Worm (Caenorhabditis elegans): ENCODE measurements around the gene ztf-14.

Gene ztf-14

ce11 chrX:14541992-14542391, 46.1 kb downstream of the ztf-14 start, which contains the start of gene fbxa-81:
Gene fbxa-81, minus strand, starts transcription at chrX:14542092.
- TF ChIP-seq lim-6 (tag; optimal IDR thresholded peaks at IDR 0.05) (no peak), unc-3 (GFP tag; conservative IDR thresholded peaks at IDR 0.05) (no peak), unc-3 (tag; optimal IDR thresholded peaks at IDR 0.05) (no peak), ceh-22 (tag; optimal IDR thresholded peaks at IDR 0.05) (no peak), syd-9 (tag; optimal IDR thresholded peaks at IDR 0.05) (no peak), che-1 (tag; optimal IDR thresholded peaks at IDR 0.05) (no peak), ceh-30 (tag; optimal IDR thresholded peaks at IDR 0.05) (no peak), fkh-10 (GFP tag; optimal IDR thresholded peaks at IDR 0.05) (no peak), ceh-9 (tag; optimal IDR thresholded peaks at IDR 0.05) (no peak), hlh-30 (tag; optimal IDR thresholded peaks at IDR 0.05; ENCODE audit: insufficient read depth) (no peak), dve-1 (tag; optimal IDR thresholded peaks at IDR 0.05) (no peak), T23F11.4 (GFP tag; optimal IDR thresholded peaks at IDR 0.05) (no peak), nhr-11 (tag; optimal IDR thresholded peaks at IDR 0.05) (no peak), elt-4 (tag; optimal IDR thresholded peaks at IDR 0.05) (no peak)

DNA sequence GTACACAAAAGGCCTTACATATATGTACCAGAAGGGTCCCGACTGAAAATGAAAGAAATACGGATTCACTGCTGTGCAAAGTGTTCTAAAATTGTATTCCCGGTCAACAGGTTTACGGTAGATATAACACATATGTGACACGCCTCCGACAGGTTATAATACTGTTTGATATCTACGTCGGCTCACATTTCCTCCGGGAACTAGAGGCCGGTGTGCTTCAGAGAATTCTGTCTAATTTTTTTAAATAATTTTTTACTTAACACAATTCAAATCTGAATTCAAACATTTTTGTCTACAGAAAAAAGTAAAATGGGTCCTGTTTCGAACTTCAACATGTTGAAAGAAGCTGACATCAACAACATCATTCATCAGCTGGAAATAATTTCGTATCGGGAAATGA, 47.3 kb downstream of the ztf-14 start, which contains the start of gene T24C2.3:
TSS of gene T24C2.3 (plus strand) at position 301 of the 400 bp plus-strand sequence.
- TF ChIP-seq dve-1 (tag; optimal IDR thresholded peaks at IDR 0.05), result no peak
- TF ChIP-seq hlh-30 (tag; optimal IDR thresholded peaks at IDR 0.05; ENCODE audit: insufficient read depth), result no peak
- TF ChIP-seq odd-2 (tag; optimal IDR thresholded peaks at IDR 0.05), result no peak
- no peak for TF ChIP-seq ceh-48 (tag; optimal IDR thresholded peaks at IDR 0.05)
- no peak for TF ChIP-seq hlh-8 (tag; optimal IDR thresholded peaks at IDR 0.05)
- no peak for TF ChIP-seq ceh-18 (tag; optimal IDR thresholded peaks at IDR 0.05)
- no peak for TF ChIP-seq pag-3 (tag; optimal IDR thresholded peaks at IDR 0.05; ENCODE audit: borderline replicate concordance)
- TF ChIP-seq pha-4 (tag; optimal IDR thresholded peaks at IDR 0.05), result no peak

DNA sequence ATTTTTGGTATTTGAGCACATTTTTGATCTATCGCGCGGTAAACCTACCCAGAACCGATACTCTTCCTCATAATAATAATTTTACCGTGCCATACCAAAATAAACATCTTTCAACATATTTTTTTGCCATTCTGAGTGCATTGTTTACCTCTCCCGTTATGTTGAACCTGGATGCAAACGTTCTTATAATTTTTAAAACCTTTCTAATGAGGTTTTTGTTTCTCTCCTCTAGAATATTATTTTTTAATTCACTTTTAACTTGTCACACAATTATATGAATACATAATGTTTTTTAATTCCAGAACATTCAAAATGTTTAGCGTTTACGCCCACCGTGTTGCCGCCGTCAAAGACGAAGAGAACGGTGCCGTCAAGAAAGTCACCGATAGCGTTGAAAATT, 49.7 kb downstream of the ztf-14 start, which contains the start of gene enri-2:
TSS of gene enri-2 (plus strand) at position 301 of the 400 bp plus-strand sequence.
- TF ChIP-seq ztf-16 (tag; optimal IDR thresholded peaks at IDR 0.05), result no peak
- TF ChIP-seq unc-42 (tag; optimal IDR thresholded peaks at IDR 0.05), result no peak
- no peak for TF ChIP-seq ceh-18 (tag; optimal IDR thresholded peaks at IDR 0.05)
- TF ChIP-seq ceh-31 (tag; optimal IDR thresholded peaks at IDR 0.05), result no peak
- TF ChIP-seq sox-2 (GFP tag; IDR thresholded peaks at IDR 0.05), result no peak
- no peak for TF ChIP-seq dve-1 (tag; optimal IDR thresholded peaks at IDR 0.05)
- TF ChIP-seq pha-2 (tag; optimal IDR thresholded peaks at IDR 0.05), result no peak
- no peak for TF ChIP-seq pat-9 (tag; optimal IDR thresholded peaks at IDR 0.05)
- TF ChIP-seq ceh-6 (GFP tag; optimal IDR thresholded peaks at IDR 0.05), result no peak
- no peak for TF ChIP-seq hlh-8 (tag; optimal IDR thresholded peaks at IDR 0.05)
- TF ChIP-seq fkh-6 (tag; optimal IDR thresholded peaks at IDR 0.05), result no peak
- TF ChIP-seq ceh-34 (tag; optimal IDR thresholded peaks at IDR 0.05), result no peak
- TF ChIP-seq ceh-19 (GFP tag; optimal IDR thresholded peaks at IDR 0.05), result no peak
- TF ChIP-seq madf-2 (tag; optimal IDR thresholded peaks at IDR 0.05), result no peak
- no peak for TF ChIP-seq ets-4 (tag; optimal IDR thresholded peaks at IDR 0.05)
- no peak for TF ChIP-seq hlh-30 (tag; optimal IDR thresholded peaks at IDR 0.05; ENCODE audit: insufficient read depth)
- TF ChIP-seq eyg-1 (tag; optimal IDR thresholded peaks at IDR 0.05), result no peak
- no peak for TF ChIP-seq npax-4 (tag; optimal IDR thresholded peaks at IDR 0.05)
- no peak for TF ChIP-seq hlh-15 (tag; optimal IDR thresholded peaks at IDR 0.05)
- TF ChIP-seq pros-1 (tag; optimal IDR thresholded peaks at IDR 0.05), result no peak

Measured in whole organism, late embryonic.